Worm (Caenorhabditis elegans) whole organism, late embryonic: Measurements from ENCODE around the gene cpr-6.

ENCODE experiments used
- C38D4.7 ChIP-seq: fragments of 200-800 bp; sonication (Bioruptor generic); optimal IDR thresholded peaks from 2 replicates; lab custom pipeline; 2018; ENCODE audit warnings: mild to moderate bottlenecking, missing genetic modification characterization, moderate library complexity, missing compliant biosample characterization
- F13H6.1 ChIP-seq: sonication (generic microtip); optimal IDR thresholded peaks from 2 replicates; lab custom pipeline; 2016; ENCODE audit warnings: missing genetic modification characterization, missing compliant biosample characterization
- K02D7.2 ChIP-seq: sonication (generic microtip); optimal IDR thresholded peaks from 2 replicates; lab custom pipeline; 2017; ENCODE audit warnings: mild to moderate bottlenecking, missing genetic modification characterization, missing compliant biosample characterization
- K09A11.1 ChIP-seq: sonication (generic microtip); optimal IDR thresholded peaks from 2 replicates; lab custom pipeline; 2017; ENCODE audit warnings: antibody characterized with exemption, mild to moderate bottlenecking, missing genetic modification characterization, missing compliant biosample characterization; ENCODE audit not compliant: insufficient read depth
- ceh-14 ChIP-seq: sonication (generic microtip); optimal IDR thresholded peaks from 2 replicates; lab custom pipeline; 2016; ENCODE audit warnings: missing genotype, missing genetic modification characterization, missing compliant biosample characterization
- ceh-18 ChIP-seq: sonication (generic microtip); optimal IDR thresholded peaks from 2 replicates; lab custom pipeline; 2016; ENCODE audit warnings: missing genetic modification characterization, missing compliant biosample characterization
- ceh-19 ChIP-seq: fragments of 200-800 bp; sonication (Bioruptor generic); optimal IDR thresholded peaks from 2 replicates; lab custom pipeline; 2018; ENCODE audit warnings: mild to moderate bottlenecking, missing genetic modification characterization, missing compliant biosample characterization
- ceh-22 ChIP-seq: sonication (generic microtip); optimal IDR thresholded peaks from 2 replicates; lab custom pipeline; 2017; ENCODE audit warnings: missing biosample characterization, missing genetic modification characterization
- ceh-24 ChIP-seq: sonication (generic microtip); optimal IDR thresholded peaks from 2 replicates; lab custom pipeline; 2016; ENCODE audit warnings: mild to moderate bottlenecking, missing genetic modification characterization, missing compliant biosample characterization
- ceh-34 ChIP-seq: sonication (generic microtip); optimal IDR thresholded peaks from 2 replicates; lab custom pipeline; 2016; ENCODE audit warnings: mild to moderate bottlenecking, missing genetic modification characterization, missing compliant biosample characterization
- ceh-48 ChIP-seq: sonication (generic microtip); optimal IDR thresholded peaks from 2 replicates; lab custom pipeline; 2016; ENCODE audit warnings: missing genetic modification characterization, inconsistent platforms, missing compliant biosample characterization
- che-1 ChIP-seq: sonication (generic microtip); optimal IDR thresholded peaks from 2 replicates; lab custom pipeline; 2016; ENCODE audit warnings: mild to moderate bottlenecking, missing genetic modification characterization, missing compliant biosample characterization
- dmd-4 ChIP-seq: sonication (generic microtip); optimal IDR thresholded peaks from 2 replicates; lab custom pipeline; 2016; ENCODE audit warnings: borderline replicate concordance, missing genetic modification characterization, missing compliant biosample characterization
- dve-1 ChIP-seq: sonication (generic microtip); optimal IDR thresholded peaks from 2 replicates; lab custom pipeline; 2017; ENCODE audit warnings: antibody characterized with exemption, mild to moderate bottlenecking, missing genetic modification characterization, missing compliant biosample characterization
- elt-2 ChIP-seq: sonication (generic microtip); optimal IDR thresholded peaks from 2 replicates; lab custom pipeline; 2016; ENCODE audit warnings: missing genetic modification reagents, missing genetic modification characterization, missing compliant biosample characterization
- eyg-1 ChIP-seq: sonication (generic microtip); optimal IDR thresholded peaks from 2 replicates; lab custom pipeline; 2016; ENCODE audit warnings: missing genotype, missing genetic modification characterization, missing compliant biosample characterization
- fkh-10 ChIP-seq: fragments of 150-350 bp; optimal IDR thresholded peaks from 2 replicates; lab custom pipeline; 2014; ENCODE audit warnings: missing biosample characterization, missing genetic modification reagents, missing genetic modification characterization
- hlh-13 ChIP-seq: fragments of 200-800 bp; sonication (Bioruptor generic); optimal IDR thresholded peaks from 2 replicates; lab custom pipeline; 2018; ENCODE audit warnings: mild to moderate bottlenecking, missing genetic modification characterization, missing compliant biosample characterization
- hlh-15 ChIP-seq: sonication (generic microtip); optimal IDR thresholded peaks from 2 replicates; lab custom pipeline; 2016; ENCODE audit warnings: missing genetic modification characterization, missing compliant biosample characterization
- hlh-30 ChIP-seq: sonication (generic microtip); optimal IDR thresholded peaks from 2 replicates; lab custom pipeline; 2017; ENCODE audit warnings: antibody characterized with exemption, missing genetic modification characterization, missing compliant biosample characterization; ENCODE audit not compliant: insufficient read depth
- hlh-8 ChIP-seq: sonication (generic microtip); optimal IDR thresholded peaks from 2 replicates; lab custom pipeline; 2016; ENCODE audit warnings: missing genotype, missing genetic modification characterization, missing compliant biosample characterization
- madf-2 ChIP-seq: sonication (generic microtip); optimal IDR thresholded peaks from 2 replicates; lab custom pipeline; 2017; ENCODE audit warnings: missing genetic modification characterization, missing compliant biosample characterization
- mec-3 ChIP-seq: sonication (generic microtip); optimal IDR thresholded peaks from 2 replicates; lab custom pipeline; 2016; ENCODE audit warnings: borderline replicate concordance, missing genetic modification characterization, missing compliant biosample characterization
- nfya-1 ChIP-seq: sonication (generic microtip); optimal IDR thresholded peaks from 2 replicates; lab custom pipeline; 2017; ENCODE audit warnings: missing genetic modification characterization, mild to moderate bottlenecking, missing compliant biosample characterization, antibody characterized with exemption, moderate library complexity
- odd-2 ChIP-seq: sonication (generic microtip); optimal IDR thresholded peaks from 2 replicates; lab custom pipeline; 2017; ENCODE audit warnings: antibody characterized with exemption, mild to moderate bottlenecking, missing genetic modification characterization, missing compliant biosample characterization
- pag-3 ChIP-seq: sonication (generic microtip); optimal IDR thresholded peaks from 2 replicates; lab custom pipeline; 2016; ENCODE audit warnings: missing compliant biosample characterization, missing genetic modification characterization, borderline replicate concordance
- pax-1 ChIP-seq: fragments of 150-350 bp; optimal IDR thresholded peaks from 2 replicates; lab custom pipeline; 2014; ENCODE audit warnings: missing biosample characterization, missing genetic modification characterization
- pha-2 ChIP-seq: sonication (generic microtip); optimal IDR thresholded peaks from 2 replicates; lab custom pipeline; 2017; ENCODE audit warnings: mild to moderate bottlenecking, missing genetic modification characterization, missing compliant biosample characterization
- pha-4 ChIP-seq: fragments of 150-350 bp; optimal IDR thresholded peaks from 2 replicates; lab custom pipeline; 2018; ENCODE audit warnings: missing biosample characterization, missing genetic modification reagents, missing genetic modification characterization
- pqm-1 ChIP-seq: sonication (generic microtip); optimal IDR thresholded peaks from 2 replicates; lab custom pipeline; 2016; ENCODE audit warnings: missing genetic modification characterization, missing compliant biosample characterization
- rnt-1 ChIP-seq: sonication (generic microtip); optimal IDR thresholded peaks from 2 replicates; lab custom pipeline; 2016; ENCODE audit warnings: missing genetic modification characterization, missing compliant biosample characterization
- sox-2 ChIP-seq: fragments of 200-800 bp; sonication (Bioruptor generic); IDR thresholded peaks from 2 replicates; pipeline ENCODE4 v1.3.6; 2022; ENCODE audit warnings: missing genetic modification reagents, missing genetic modification characterization, missing compliant biosample characterization
- sox-4 ChIP-seq: sonication (generic microtip); optimal IDR thresholded peaks from 2 replicates; lab custom pipeline; 2017; ENCODE audit warnings: mild to moderate bottlenecking, missing genetic modification characterization, inconsistent platforms, missing compliant biosample characterization
- ttx-3 ChIP-seq: sonication (generic microtip); optimal IDR thresholded peaks from 2 replicates; lab custom pipeline; 2016; ENCODE audit warnings: missing genetic modification reagents, missing genetic modification characterization, missing compliant biosample characterization
- unc-55 ChIP-seq: sonication (generic microtip); optimal IDR thresholded peaks from 2 replicates; lab custom pipeline; 2017; ENCODE audit warnings: missing biosample characterization, missing genetic modification reagents, missing genetic modification characterization
- zip-5 ChIP-seq: sonication (generic microtip); optimal IDR thresholded peaks from 2 replicates; lab custom pipeline; 2016; ENCODE audit warnings: missing genetic modification characterization, missing compliant biosample characterization
- ztf-16 ChIP-seq: sonication (generic microtip); optimal IDR thresholded peaks from 2 replicates; lab custom pipeline; 2017; ENCODE audit warnings: missing genetic modification characterization, missing compliant biosample characterization

The cpr-6 gene

DNA sequence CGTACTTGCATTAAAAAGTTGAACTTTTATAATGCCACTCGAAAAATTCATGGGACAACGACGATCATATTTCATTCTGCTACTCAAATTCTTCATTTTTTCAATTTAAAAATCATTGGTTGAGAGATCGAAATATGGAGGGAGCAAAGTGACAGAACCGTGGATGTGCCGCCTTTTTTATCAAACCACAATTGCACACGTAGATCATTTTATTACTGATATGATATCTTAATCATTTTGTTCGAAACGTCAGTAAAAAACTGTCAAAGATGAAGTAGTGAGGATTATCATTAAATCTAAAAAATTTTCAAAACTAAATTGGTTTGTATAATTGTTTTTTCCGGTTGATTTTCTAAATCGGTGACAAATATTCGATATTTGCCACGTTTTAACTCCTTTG lies 47.1 kb downstream of the cpr-6 start:
- TF ChIP-seq sox-4 (tag; lab: Kevin White, UChicago) (no peak), ceh-19 (GFP tag; lab: Kevin White, UChicago) (no peak), che-1 (tag; lab: Kevin White, UChicago) (no peak), madf-2 (no peak), pag-3 (no peak), ceh-18 (tag; lab: Kevin White, UChicago) (no peak), ttx-3 (no peak), fkh-10 (no peak), mec-3 (no peak), K02D7.2 (tag; lab: Kevin White, UChicago) (no peak), ceh-22 (tag; lab: Kevin White, UChicago) (no peak), pha-2 (tag; lab: Kevin White, UChicago) (no peak), zip-5 (no peak), ztf-16 (tag; lab: Kevin White, UChicago) (no peak), hlh-13 (no peak), odd-2 (tag; lab: Kevin White, UChicago) (no peak)

DNA sequence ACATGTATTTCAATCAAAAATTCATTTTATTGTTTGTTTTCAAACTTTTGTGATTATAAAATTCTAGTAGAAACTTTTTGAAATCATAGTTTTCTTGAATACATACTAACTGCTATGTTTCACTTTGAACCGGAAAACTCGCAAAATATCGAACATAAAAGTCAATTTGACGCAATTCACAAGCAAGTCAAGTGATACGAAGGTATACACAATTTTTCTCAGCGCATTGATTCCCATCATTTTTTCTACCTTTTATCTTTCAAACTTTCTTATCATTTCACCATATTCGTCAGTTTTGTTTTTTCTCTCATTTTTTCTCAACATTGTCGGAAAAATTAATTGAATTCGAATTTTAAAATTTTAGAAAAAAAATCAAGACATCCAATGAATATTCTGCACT lies 48.2 kb downstream of the cpr-6 start, which contains the start of gene nhr-173:
nhr-173 (plus strand) TSS at position 366 of the 400 bp plus-strand sequence.
- TF ChIP-seq pag-3 (no peak), che-1 (tag; lab: Kevin White, UChicago) (no peak), pha-4 (tag; lab: Kevin White, UChicago) (no peak), odd-2 (tag; lab: Kevin White, UChicago) (no peak), eyg-1 (tag; lab: Kevin White, UChicago) (no peak), ttx-3 (no peak), C38D4.7 (no peak), hlh-15 (tag; lab: Kevin White, UChicago) (no peak), dve-1 (tag; lab: Kevin White, UChicago) (no peak), ceh-14 (tag; lab: Kevin White, UChicago) (no peak)

DNA sequence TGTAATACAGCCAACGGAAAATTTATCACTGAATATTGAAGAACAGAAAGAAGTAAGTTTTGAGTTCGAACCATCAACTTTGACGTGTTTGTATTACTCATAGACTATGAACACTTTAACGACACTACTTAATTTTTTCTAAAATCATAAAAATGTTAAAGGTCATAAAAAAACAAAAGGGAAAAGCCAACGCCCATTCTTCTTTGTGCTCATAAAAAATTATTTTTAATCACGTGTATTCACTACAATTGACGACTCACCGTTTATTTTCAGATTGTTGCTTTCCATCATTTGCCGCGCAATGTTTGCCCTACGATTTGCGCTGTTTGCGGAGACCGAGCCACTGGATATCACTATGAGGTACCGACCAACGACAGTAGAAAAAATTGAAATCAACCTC lies 49.2 kb downstream of the cpr-6 start:
- TF ChIP-seq rnt-1 (tag; lab: Kevin White, UChicago) (no peak), pax-1 (no peak), dve-1 (tag; lab: Kevin White, UChicago) (no peak), sox-2 (GFP tag; lab: Robert Waterston, UW) (no peak), mec-3 (no peak), pqm-1 (tag; lab: Kevin White, UChicago) (no peak), ceh-24 (tag; lab: Kevin White, UChicago) (no peak), unc-55 (GFP tag; lab: Kevin White, UChicago) (no peak), hlh-8 (no peak)

- TF ChIP-seq hlh-8 (no peak), K09A11.1 (tag; lab: Kevin White, UChicago) (no peak), dmd-4 (tag; lab: Kevin White, UChicago) (no peak), hlh-30 (tag; lab: Kevin White, UChicago) (no peak), fkh-10 (no peak), nfya-1 (tag; lab: Kevin White, UChicago) (no peak), elt-2 (tag; lab: Kevin White, UChicago) (no peak), unc-55 (GFP tag; lab: Kevin White, UChicago) (no peak), sox-4 (tag; lab: Kevin White, UChicago) (no peak), hlh-13 (no peak), ceh-34 (no peak), pax-1 (no peak), ceh-48 (tag; lab: Kevin White, UChicago) (no peak), F13H6.1 (tag; lab: Kevin White, UChicago) (no peak), madf-2 (no peak), pqm-1 (tag; lab: Kevin White, UChicago) (no peak)
Measured at ce11 chrX:6656770-6657169, 49.8 kb downstream of the cpr-6 start.
